Fruit fly (Drosophila melanogaster): ENCODE data around the gene Tgt.

DNA sequence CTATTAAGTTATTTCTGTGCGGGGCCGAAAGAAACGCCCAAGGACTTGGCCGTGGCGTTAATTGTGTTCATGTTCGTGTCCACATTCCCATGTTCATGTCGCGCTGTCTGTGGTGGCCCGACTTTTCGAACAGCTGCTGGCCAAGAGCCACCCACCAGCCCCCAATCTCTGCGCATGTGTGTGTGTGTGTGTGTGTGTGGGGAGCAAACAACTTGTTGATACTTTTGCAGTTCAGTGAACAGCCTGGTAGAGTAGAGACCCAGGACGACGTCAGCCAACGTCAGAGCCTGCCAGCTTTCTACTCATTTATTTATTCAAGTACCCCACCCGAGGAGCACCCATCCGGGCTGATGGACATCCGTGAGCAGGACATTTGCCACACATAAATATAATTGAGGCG lies 46.9 kb upstream of the Tgt start:
- TF ChIP-seq D1 (tag; optimal IDR thresholded peaks at IDR 0.05) (no peak), CG8159 (tag; optimal IDR thresholded peaks at IDR 0.05) (no peak), CG13204 (GFP tag; optimal IDR thresholded peaks at IDR 0.05) (no peak), CG10348 (GFP tag; IDR thresholded peaks at IDR 0.05) (no peak), CG15710 (tag; optimal IDR thresholded peaks at IDR 0.05) (no peak)

All from whole organism, pupa.